Worm (Caenorhabditis elegans): Measurements from ENCODE around the gene nimk-1.

Gene nimk-1

ce11 chrII:12544533-12544932 lies 9.0 kb downstream of the nimk-1 start, which contains the start of gene F49C5.9:
TSS of gene F49C5.9 (minus strand) at chrII:12544633.
- TF ChIP-seq sea-1 (GFP tag; conservative IDR thresholded peaks at IDR 0.05) (no peak), scrt-1 (GFP tag; IDR thresholded peaks at IDR 0.05) (no peak), tbx-11 (GFP tag; IDR thresholded peaks at IDR 0.05) (no peak), flt-1 (GFP tag; IDR thresholded peaks at IDR 0.05) (no peak), aly-1 (tag; optimal IDR thresholded peaks at IDR 0.05) (no peak)

- TF ChIP-seq ama-1 (optimal IDR thresholded peaks at IDR 0.05) (no peak), tra-4 (tag; optimal IDR thresholded peaks at IDR 0.05) (no peak), tbx-37 (GFP tag; conservative IDR thresholded peaks at IDR 0.05) (no peak), flt-1 (GFP tag; IDR thresholded peaks at IDR 0.05) (no peak), aly-1 (tag; optimal IDR thresholded peaks at IDR 0.05) (no peak), tbx-11 (GFP tag; IDR thresholded peaks at IDR 0.05) (no peak), hnd-1 (tag; optimal IDR thresholded peaks at IDR 0.05) (no peak), B0310.2 (tag; optimal IDR thresholded peaks at IDR 0.05) (no peak), hmbx-1 (tag; optimal IDR thresholded peaks at IDR 0.05) (no peak), sea-1 (GFP tag; conservative IDR thresholded peaks at IDR 0.05) (no peak), pes-1 (GFP tag; IDR thresholded peaks at IDR 0.05) (no peak)
Observed at ce11 chrII:12546413-12546812, 10.9 kb downstream of the nimk-1 start, which contains the start of the genes F49C5.5 and F49C5.10. TSS of gene F49C5.5 (minus strand) at chrII:12546513. TSS of gene F49C5.10 (plus strand) at chrII:12546756.

- TF ChIP-seq flt-1 (GFP tag; IDR thresholded peaks at IDR 0.05), result no peak
- no peak for TF ChIP-seq pes-1 (GFP tag; IDR thresholded peaks at IDR 0.05)
Observed at ce11 chrII:12547547-12547946, 12.0 kb downstream of the nimk-1 start, which contains the start of gene F49C5.16. TSS of gene F49C5.16 (plus strand) at chrII:12547847.

ce11 chrII:12549613-12550012 lies 14.1 kb downstream of the nimk-1 start:
- TF ChIP-seq hmbx-1 (tag; optimal IDR thresholded peaks at IDR 0.05) (no peak), ceh-13 (GFP tag; optimal IDR thresholded peaks at IDR 0.05) (no peak), tra-4 (tag; optimal IDR thresholded peaks at IDR 0.05) (no peak)

ce11 chrII:12550940-12551339 lies 15.4 kb downstream of the nimk-1 start:
- TF ChIP-seq ets-7 (tag; optimal IDR thresholded peaks at IDR 0.05), result no peak
- no peak for TF ChIP-seq tra-4 (tag; optimal IDR thresholded peaks at IDR 0.05)
- TF ChIP-seq pes-1 (GFP tag; IDR thresholded peaks at IDR 0.05), result no peak
- TF ChIP-seq ceh-13 (GFP tag; optimal IDR thresholded peaks at IDR 0.05), result no peak
- no peak for TF ChIP-seq F13C5.2 (tag; optimal IDR thresholded peaks at IDR 0.05)
- no peak for TF ChIP-seq sea-1 (GFP tag; conservative IDR thresholded peaks at IDR 0.05)
- no peak for TF ChIP-seq ama-1 (optimal IDR thresholded peaks at IDR 0.05)
- no peak for TF ChIP-seq aly-1 (tag; optimal IDR thresholded peaks at IDR 0.05)
- no peak for TF ChIP-seq hmbx-1 (tag; optimal IDR thresholded peaks at IDR 0.05)
- TF ChIP-seq hnd-1 (tag; optimal IDR thresholded peaks at IDR 0.05), result no peak
- TF ChIP-seq ceh-36 (tag; optimal IDR thresholded peaks at IDR 0.05), result no peak
- TF ChIP-seq hmg-4 (GFP tag; optimal IDR thresholded peaks at IDR 0.05), result no peak
- TF ChIP-seq flt-1 (GFP tag; IDR thresholded peaks at IDR 0.05), result no peak
- TF ChIP-seq tbx-11 (GFP tag; IDR thresholded peaks at IDR 0.05), result no peak
- no peak for TF ChIP-seq tbx-37 (GFP tag; conservative IDR thresholded peaks at IDR 0.05)
- TF ChIP-seq scrt-1 (GFP tag; IDR thresholded peaks at IDR 0.05), result no peak
- no peak for TF ChIP-seq B0310.2 (tag; optimal IDR thresholded peaks at IDR 0.05)

ce11 chrII:12555579-12555978 lies 20.0 kb downstream of the nimk-1 start, which contains the start of gene F49C5.11:
TSS of gene F49C5.11 (plus strand) at chrII:12555879.
- TF ChIP-seq flt-1 (GFP tag; IDR thresholded peaks at IDR 0.05), result no peak
- TF ChIP-seq hmbx-1 (tag; optimal IDR thresholded peaks at IDR 0.05), result no peak
- TF ChIP-seq aly-1 (tag; optimal IDR thresholded peaks at IDR 0.05), result no peak
- TF ChIP-seq tbx-37 (GFP tag; conservative IDR thresholded peaks at IDR 0.05), result no peak
- no peak for TF ChIP-seq scrt-1 (GFP tag; IDR thresholded peaks at IDR 0.05)
- no peak for TF ChIP-seq tbx-11 (GFP tag; IDR thresholded peaks at IDR 0.05)
- no peak for TF ChIP-seq ceh-36 (tag; optimal IDR thresholded peaks at IDR 0.05)
- no peak for TF ChIP-seq B0310.2 (tag; optimal IDR thresholded peaks at IDR 0.05)
- TF ChIP-seq F13C5.2 (tag; optimal IDR thresholded peaks at IDR 0.05), result no peak
- no peak for TF ChIP-seq sea-1 (GFP tag; conservative IDR thresholded peaks at IDR 0.05)
- no peak for TF ChIP-seq tra-4 (tag; optimal IDR thresholded peaks at IDR 0.05)
- no peak for TF ChIP-seq hmg-4 (GFP tag; optimal IDR thresholded peaks at IDR 0.05)
- no peak for TF ChIP-seq ama-1 (optimal IDR thresholded peaks at IDR 0.05)
- TF ChIP-seq hnd-1 (tag; optimal IDR thresholded peaks at IDR 0.05), result no peak
- TF ChIP-seq ets-7 (tag; optimal IDR thresholded peaks at IDR 0.05), result no peak

- TF ChIP-seq hnd-1 (tag; optimal IDR thresholded peaks at IDR 0.05) (no peak), hmbx-1 (tag; optimal IDR thresholded peaks at IDR 0.05) (no peak), ets-7 (tag; optimal IDR thresholded peaks at IDR 0.05) (no peak), scrt-1 (GFP tag; IDR thresholded peaks at IDR 0.05) (no peak), ceh-13 (GFP tag; optimal IDR thresholded peaks at IDR 0.05) (no peak), tbx-37 (GFP tag; conservative IDR thresholded peaks at IDR 0.05) (no peak), hmg-4 (GFP tag; optimal IDR thresholded peaks at IDR 0.05) (no peak), ceh-36 (tag; optimal IDR thresholded peaks at IDR 0.05) (no peak), ama-1 (optimal IDR thresholded peaks at IDR 0.05) (no peak), sea-1 (GFP tag; conservative IDR thresholded peaks at IDR 0.05) (no peak), tbx-11 (GFP tag; IDR thresholded peaks at IDR 0.05) (no peak), tra-4 (tag; optimal IDR thresholded peaks at IDR 0.05) (no peak), flt-1 (GFP tag; IDR thresholded peaks at IDR 0.05) (no peak), aly-1 (tag; optimal IDR thresholded peaks at IDR 0.05) (no peak), F13C5.2 (tag; optimal IDR thresholded peaks at IDR 0.05) (no peak), pes-1 (GFP tag; IDR thresholded peaks at IDR 0.05) (no peak), B0310.2 (tag; optimal IDR thresholded peaks at IDR 0.05) (no peak)
Observed at ce11 chrII:12560210-12560609, 24.7 kb downstream of the nimk-1 start, which contains the start of gene F49C5.12. TSS of gene F49C5.12 (minus strand) at chrII:12560310.

- no peak for TF ChIP-seq tbx-37 (GFP tag; conservative IDR thresholded peaks at IDR 0.05)
- TF ChIP-seq scrt-1 (GFP tag; IDR thresholded peaks at IDR 0.05), result no peak
- TF ChIP-seq sea-1 (GFP tag; conservative IDR thresholded peaks at IDR 0.05), result no peak
- no peak for TF ChIP-seq ceh-36 (tag; optimal IDR thresholded peaks at IDR 0.05)
Observed at ce11 chrII:12565851-12566250, 30.3 kb downstream of the nimk-1 start, which contains the start of gene F49C5.7. TSS of gene F49C5.7 (plus strand) at chrII:12566151.

Data from whole organism, early embryonic.